Worm (Caenorhabditis elegans) whole organism, late embryonic: ENCODE measurements around the gene ell-1.

Source experiments
- C08G9.2 ChIP-seq: sonication (generic microtip); optimal IDR thresholded peaks from 2 replicates; lab custom pipeline; 2016; ENCODE audit warnings: mild to moderate bottlenecking, missing genetic modification characterization, moderate library complexity, missing compliant biosample characterization
- F13H6.1 ChIP-seq: sonication (generic microtip); optimal IDR thresholded peaks from 2 replicates; lab custom pipeline; 2016; ENCODE audit warnings: missing genetic modification characterization, missing compliant biosample characterization
- K02D7.2 ChIP-seq: sonication (generic microtip); optimal IDR thresholded peaks from 2 replicates; lab custom pipeline; 2017; ENCODE audit warnings: mild to moderate bottlenecking, missing genetic modification characterization, missing compliant biosample characterization
- T23F11.4 ChIP-seq: fragments of 200-800 bp; sonication (Bioruptor generic); optimal IDR thresholded peaks from 2 replicates; lab custom pipeline; 2018; ENCODE audit warnings: mild to moderate bottlenecking, missing genetic modification characterization, missing compliant biosample characterization
- ceh-14 ChIP-seq: sonication (generic microtip); optimal IDR thresholded peaks from 2 replicates; lab custom pipeline; 2016; ENCODE audit warnings: missing genotype, missing genetic modification characterization, missing compliant biosample characterization
- ceh-30 ChIP-seq: fragments of 150-350 bp; optimal IDR thresholded peaks from 2 replicates; lab custom pipeline; 2014; ENCODE audit warnings: missing biosample characterization, missing genetic modification characterization
- ceh-31 ChIP-seq: sonication (generic microtip); optimal IDR thresholded peaks from 2 replicates; lab custom pipeline; 2016; ENCODE audit warnings: missing genetic modification characterization, missing compliant biosample characterization
- ceh-34 ChIP-seq: sonication (generic microtip); optimal IDR thresholded peaks from 2 replicates; lab custom pipeline; 2016; ENCODE audit warnings: mild to moderate bottlenecking, missing genetic modification characterization, missing compliant biosample characterization
- ceh-45 ChIP-seq: fragments of 200-800 bp; sonication (Bioruptor generic); IDR thresholded peaks from 2 replicates; pipeline ENCODE4 v1.3.6; 2022; ENCODE audit warnings: missing genetic modification reagents, missing genetic modification characterization, missing compliant biosample characterization
- ceh-48 ChIP-seq: sonication (generic microtip); optimal IDR thresholded peaks from 2 replicates; lab custom pipeline; 2016; ENCODE audit warnings: missing genetic modification characterization, inconsistent platforms, missing compliant biosample characterization
- ceh-9 ChIP-seq: sonication (generic microtip); optimal IDR thresholded peaks from 2 replicates; lab custom pipeline; 2016; ENCODE audit warnings: mild to moderate bottlenecking, missing genetic modification characterization, inconsistent platforms, missing compliant biosample characterization
- che-1 ChIP-seq: sonication (generic microtip); optimal IDR thresholded peaks from 2 replicates; lab custom pipeline; 2016; ENCODE audit warnings: mild to moderate bottlenecking, missing genetic modification characterization, missing compliant biosample characterization
- elt-2 ChIP-seq: sonication (generic microtip); optimal IDR thresholded peaks from 2 replicates; lab custom pipeline; 2016; ENCODE audit warnings: missing genetic modification reagents, missing genetic modification characterization, missing compliant biosample characterization
- elt-4 ChIP-seq: sonication (generic microtip); optimal IDR thresholded peaks from 2 replicates; lab custom pipeline; 2016; ENCODE audit warnings: missing genetic modification characterization, missing compliant biosample characterization
- ets-4 ChIP-seq: sonication (generic microtip); optimal IDR thresholded peaks from 2 replicates; lab custom pipeline; 2016; ENCODE audit warnings: missing genetic modification characterization, missing compliant biosample characterization
- hlh-30 ChIP-seq: sonication (generic microtip); optimal IDR thresholded peaks from 2 replicates; lab custom pipeline; 2017; ENCODE audit warnings: antibody characterized with exemption, missing genetic modification characterization, missing compliant biosample characterization; ENCODE audit not compliant: insufficient read depth
- hlh-6 ChIP-seq: sonication (generic microtip); optimal IDR thresholded peaks from 2 replicates; lab custom pipeline; 2016; ENCODE audit warnings: missing genotype, missing genetic modification characterization, missing compliant biosample characterization
- nfya-1 ChIP-seq: sonication (generic microtip); optimal IDR thresholded peaks from 2 replicates; lab custom pipeline; 2017; ENCODE audit warnings: missing genetic modification characterization, mild to moderate bottlenecking, missing compliant biosample characterization, antibody characterized with exemption, moderate library complexity
- nhr-11 ChIP-seq: fragments of 150-350 bp; optimal IDR thresholded peaks from 2 replicates; lab custom pipeline; 2014; ENCODE audit warnings: missing biosample characterization, missing genetic modification characterization
- nhr-232 ChIP-seq: sonication (generic microtip); optimal IDR thresholded peaks from 2 replicates; lab custom pipeline; 2016; ENCODE audit warnings: missing genetic modification characterization, missing compliant biosample characterization
- npax-4 ChIP-seq: sonication (generic microtip); optimal IDR thresholded peaks from 2 replicates; lab custom pipeline; 2016; ENCODE audit warnings: missing genetic modification characterization, missing compliant biosample characterization
- pax-1 ChIP-seq: fragments of 150-350 bp; optimal IDR thresholded peaks from 2 replicates; lab custom pipeline; 2014; ENCODE audit warnings: missing biosample characterization, missing genetic modification characterization
- pha-2 ChIP-seq: sonication (generic microtip); optimal IDR thresholded peaks from 2 replicates; lab custom pipeline; 2017; ENCODE audit warnings: mild to moderate bottlenecking, missing genetic modification characterization, missing compliant biosample characterization
- pha-4 ChIP-seq: fragments of 150-350 bp; optimal IDR thresholded peaks from 2 replicates; lab custom pipeline; 2018; ENCODE audit warnings: missing biosample characterization, missing genetic modification reagents, missing genetic modification characterization
- pqm-1 ChIP-seq: sonication (generic microtip); optimal IDR thresholded peaks from 2 replicates; lab custom pipeline; 2016; ENCODE audit warnings: missing genetic modification characterization, missing compliant biosample characterization
- pros-1 ChIP-seq: fragments of 150-350 bp; optimal IDR thresholded peaks from 2 replicates; lab custom pipeline; 2014; ENCODE audit warnings: missing biosample characterization, missing genetic modification reagents, missing genetic modification characterization
- ref-2 ChIP-seq: sonication (generic microtip); optimal IDR thresholded peaks from 2 replicates; lab custom pipeline; 2016; ENCODE audit warnings: missing genetic modification characterization, missing compliant biosample characterization
- rnt-1 ChIP-seq: sonication (generic microtip); optimal IDR thresholded peaks from 2 replicates; lab custom pipeline; 2016; ENCODE audit warnings: missing genetic modification characterization, missing compliant biosample characterization
- sox-4 ChIP-seq: sonication (generic microtip); optimal IDR thresholded peaks from 2 replicates; lab custom pipeline; 2017; ENCODE audit warnings: mild to moderate bottlenecking, missing genetic modification characterization, inconsistent platforms, missing compliant biosample characterization
- syd-9 ChIP-seq: sonication (generic microtip); optimal IDR thresholded peaks from 2 replicates; lab custom pipeline; 2016; ENCODE audit warnings: mild to moderate bottlenecking, missing genetic modification characterization, moderate library complexity, missing compliant biosample characterization
- tbx-2 ChIP-seq: sonication (generic microtip); optimal IDR thresholded peaks from 2 replicates; lab custom pipeline; 2016; ENCODE audit warnings: missing genetic modification characterization, missing compliant biosample characterization
- tbx-7 ChIP-seq: sonication (generic microtip); optimal IDR thresholded peaks from 2 replicates; lab custom pipeline; 2016; ENCODE audit warnings: missing genotype, missing genetic modification characterization, missing compliant biosample characterization
- ztf-16 ChIP-seq: sonication (generic microtip); optimal IDR thresholded peaks from 2 replicates; lab custom pipeline; 2017; ENCODE audit warnings: missing genetic modification characterization, missing compliant biosample characterization

ell-1 gene

DNA sequence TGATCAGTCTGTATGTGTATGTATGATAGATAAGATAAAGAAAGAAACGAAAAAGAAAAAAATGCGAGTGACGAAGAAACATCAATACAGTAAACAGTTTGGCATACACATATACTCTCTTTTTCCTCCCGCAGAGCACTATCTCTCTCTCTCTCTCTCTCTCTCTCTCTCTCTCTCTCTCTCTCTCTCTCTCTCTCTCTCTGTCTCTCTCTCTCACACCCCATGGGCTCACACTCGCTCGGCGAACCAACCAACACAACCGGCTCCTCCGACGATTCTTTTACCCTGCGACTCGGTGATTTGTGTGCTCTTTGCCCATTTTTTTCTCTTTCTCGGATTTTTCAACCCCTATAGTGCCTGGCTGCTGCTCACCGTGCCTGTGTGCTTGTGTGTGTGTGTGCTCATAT, 12.8 kb downstream of the ell-1 start (continued):
- TF ChIP-seq F13H6.1 (tag; lab: Kevin White, UChicago) (no peak), elt-2 (tag; lab: Kevin White, UChicago) (peak; percentile 32)

DNA sequence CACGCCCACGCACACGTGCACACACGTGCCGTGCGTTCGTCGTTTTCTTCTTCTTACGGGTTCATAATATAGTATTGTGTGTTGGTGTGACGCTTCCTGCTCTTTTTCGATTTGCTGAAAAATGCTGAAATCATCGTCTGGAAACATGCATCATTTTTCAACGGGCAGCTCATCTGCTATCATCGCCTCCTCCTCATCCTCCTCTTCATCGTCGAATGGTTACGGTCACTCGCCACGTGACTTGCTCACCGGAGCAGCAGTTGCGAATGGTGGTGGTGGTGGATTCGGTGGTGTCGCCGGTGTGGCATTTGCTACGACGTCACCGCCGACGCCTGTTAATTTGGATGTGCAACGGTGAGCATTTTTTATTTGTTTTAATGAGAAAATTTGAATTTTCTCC, 14.5 kb downstream of the ell-1 start:
- TF ChIP-seq ceh-48 (no peak), hlh-30 (peak; percentile 45)

ce11 chrIV:4410526-4410925, 16.3 kb downstream of the ell-1 start:
- TF ChIP-seq npax-4 (tag; lab: Kevin White, UChicago) (no peak), C08G9.2 (tag; lab: Kevin White, UChicago) (no peak), hlh-30 (no peak), pqm-1 (tag; lab: Kevin White, UChicago) (no peak), pha-4 (tag; lab: Kevin White, UChicago) (no peak), pha-2 (tag; lab: Kevin White, UChicago) (no peak), ceh-14 (tag; lab: Kevin White, UChicago) (no peak), nfya-1 (no peak), nhr-11 (tag; lab: Kevin White, UChicago) (no peak), pax-1 (tag; lab: Kevin White, UChicago) (no peak)
- TF ChIP-seq, all 69 proteins: peak for 0

DNA sequence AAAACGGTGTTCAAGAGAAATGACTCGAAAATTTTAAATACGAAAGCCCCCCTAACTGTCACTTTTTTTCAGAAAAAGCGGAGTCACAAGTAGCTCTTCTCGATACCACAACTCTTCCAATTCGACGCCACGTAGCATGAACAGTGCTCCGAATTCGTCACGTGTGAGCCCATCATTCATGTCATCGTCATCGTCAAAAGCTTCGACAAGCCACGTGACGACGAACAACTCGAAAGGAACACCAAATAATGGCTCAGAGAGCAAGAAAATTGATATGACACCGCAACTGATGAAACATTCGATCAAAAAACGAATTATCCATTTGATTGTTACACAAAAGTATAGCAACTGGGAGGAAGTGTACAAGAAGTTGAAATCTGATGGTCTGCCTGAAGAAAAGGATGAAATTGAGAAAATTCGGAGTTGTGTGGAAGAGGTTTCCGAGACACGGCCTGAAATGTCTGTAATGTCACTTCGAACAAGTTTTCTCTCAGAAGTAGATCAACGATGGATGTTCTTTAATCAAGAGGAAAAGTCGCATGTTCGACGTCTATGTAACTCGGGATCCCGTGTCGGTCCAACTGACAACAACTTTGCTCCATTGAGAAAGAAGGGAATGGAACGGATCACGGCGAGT, 17.2 kb downstream of the ell-1 start:
- no peak for TF ChIP-seq elt-4 (tag; lab: Kevin White, UChicago)
- TF ChIP-seq ref-2 = peak; percentile 0
- TF ChIP-seq, all 69 proteins: peak for 1

ce11 chrIV:4411948-4412335, 17.7 kb downstream of the ell-1 start:
- TF ChIP-seq tbx-2 (tag; lab: Kevin White, UChicago) (no peak), pha-2 (tag; lab: Kevin White, UChicago) (no peak), nhr-232 (tag; lab: Kevin White, UChicago) (no peak), ceh-9 (tag; lab: Kevin White, UChicago) (no peak), rnt-1 (no peak), hlh-6 (tag; lab: Kevin White, UChicago) (no peak), ceh-45 (GFP tag; lab: Robert Waterston, UW) (no peak), ceh-34 (no peak), ets-4 (tag; lab: Kevin White, UChicago) (no peak), sox-4 (no peak), ztf-16 (tag; lab: Kevin White, UChicago) (no peak), C08G9.2 (tag; lab: Kevin White, UChicago) (no peak), nfya-1 (no peak), tbx-7 (no peak), T23F11.4 (no peak), pros-1 (no peak), ceh-48 (no peak), K02D7.2 (tag; lab: Kevin White, UChicago) (no peak), che-1 (tag; lab: Kevin White, UChicago) (no peak)

DNA sequence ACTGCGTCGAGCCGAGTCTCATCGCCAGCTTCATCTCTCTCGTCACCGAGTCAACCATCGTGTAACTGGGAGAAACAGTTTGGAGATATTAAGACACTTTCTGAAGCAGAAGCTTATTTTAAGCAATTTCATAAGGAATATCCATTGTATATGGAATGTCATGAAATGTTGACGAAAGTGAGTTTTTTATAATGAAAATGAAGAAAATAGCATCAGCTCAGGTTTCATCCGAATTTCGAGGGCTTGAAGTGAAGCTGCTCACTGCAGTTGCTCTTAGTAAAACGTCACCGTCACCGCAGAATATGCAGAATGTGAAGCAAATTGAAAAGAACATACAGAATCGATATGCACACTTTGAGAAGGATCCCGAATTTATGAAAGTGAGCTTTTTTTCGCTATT, 18.9 kb downstream of the ell-1 start:
- TF ChIP-seq ceh-30 (tag; lab: Kevin White, UChicago) (no peak), ceh-31 (no peak), nfya-1 (no peak), tbx-7 (no peak), elt-2 (tag; lab: Kevin White, UChicago) (no peak), C08G9.2 (tag; lab: Kevin White, UChicago) (no peak), syd-9 (tag; lab: Kevin White, UChicago) (no peak), nhr-232 (tag; lab: Kevin White, UChicago) (no peak)
